Worm (Caenorhabditis elegans) whole organism, L2 larva: ENCODE measurements around the gene F58B4.7.

ENCODE experiments used
- ZK546.5 ChIP-seq: sonication (generic microtip); optimal IDR thresholded peaks from 2 replicates; lab custom pipeline; 2017; ENCODE audit warnings: missing biosample characterization, missing genetic modification characterization
- alr-1 ChIP-seq: fragments of 150-350 bp; optimal IDR thresholded peaks from 2 replicates; lab custom pipeline; 2014; ENCODE audit warnings: missing biosample characterization, missing genetic modification characterization
- unc-62 ChIP-seq: fragments of 150-350 bp; optimal IDR thresholded peaks from 2 replicates; lab custom pipeline; 2014; ENCODE audit warnings: missing biosample characterization, missing genetic modification reagents, missing genetic modification characterization

DNA sequence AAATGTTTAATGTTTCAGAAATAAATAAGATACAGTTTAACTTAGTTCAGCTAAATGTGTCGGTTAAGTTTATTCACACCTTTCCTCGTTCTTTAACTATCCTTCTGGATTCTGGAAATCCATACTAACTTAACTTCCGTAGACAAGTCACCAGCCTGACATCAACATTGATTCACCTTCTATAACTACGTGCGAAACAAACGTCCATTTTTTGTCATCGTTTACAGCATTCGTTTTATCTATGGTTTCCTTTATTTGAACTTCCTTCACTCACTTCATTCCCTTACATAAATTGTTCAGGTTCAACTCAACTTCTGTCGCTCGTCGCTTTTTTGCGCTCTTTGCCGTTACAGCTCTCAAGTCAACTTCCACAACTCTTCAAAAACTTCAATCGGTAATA is 18.0 kb upstream of the F58B4.7 start, which contains the start of gene F17C11.26:
- TF ChIP-seq ZK546.5 (tag; lab: Kevin White, UChicago): no peak
- no peak for TF ChIP-seq unc-62 (GFP tag; lab: Kevin White, UChicago)
- no peak for TF ChIP-seq alr-1 (tag; lab: Kevin White, UChicago)
